Worm (Caenorhabditis elegans): Measurements from ENCODE around the gene srf-3.

DNA sequence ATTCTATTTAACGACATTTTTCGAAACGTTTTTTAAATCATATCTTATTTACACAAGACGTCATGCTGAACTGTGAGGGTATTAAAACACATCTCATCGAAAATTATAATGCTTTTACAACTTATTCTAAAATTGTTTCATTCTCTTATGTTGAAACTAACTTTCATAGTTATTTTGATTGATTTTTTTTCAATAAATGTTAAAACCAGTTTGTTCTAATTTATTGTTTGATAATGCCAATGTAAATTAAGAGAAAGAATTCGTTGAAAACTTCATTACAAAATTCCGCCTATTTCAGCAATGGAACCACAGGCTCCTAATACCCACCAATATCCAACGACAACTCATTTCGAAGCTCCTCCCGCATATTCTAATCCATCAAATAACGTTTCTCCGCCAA is 45.7 kb downstream of the srf-3 start, which contains the start of gene K08D8.11:
- TF ChIP-seq nhr-12 (tag; optimal IDR thresholded peaks at IDR 0.05) (no peak), elt-3 (tag; optimal IDR thresholded peaks at IDR 0.05) (no peak), snpc-4 (tag; optimal IDR thresholded peaks at IDR 0.05) (no peak), mab-5 (tag; optimal IDR thresholded peaks at IDR 0.05) (no peak), ces-1 (GFP tag; optimal IDR thresholded peaks at IDR 0.05) (no peak), ztf-11 (tag; optimal IDR thresholded peaks at IDR 0.05) (no peak), drap-1 (GFP tag; optimal IDR thresholded peaks at IDR 0.05) (no peak), nhr-76 (tag; optimal IDR thresholded peaks at IDR 0.05) (no peak)

All from whole organism, mixed stage, embryonic.